Worm (Caenorhabditis elegans): Measurements from ENCODE around the gene F09E5.7.

F09E5.7 gene

ce11 chrII:5332345-5333124, 19.4 kb upstream of the F09E5.7 start:
- TF ChIP-seq pros-1 (tag; optimal IDR thresholded peaks at IDR 0.05) (no peak), nhr-11 (tag; optimal IDR thresholded peaks at IDR 0.05) (no peak), C38D4.7 (GFP tag; optimal IDR thresholded peaks at IDR 0.05) (no peak), elt-2 (tag; optimal IDR thresholded peaks at IDR 0.05) (peak; percentile 8), unc-42 (tag; optimal IDR thresholded peaks at IDR 0.05) (no peak), ceh-45 (GFP tag; IDR thresholded peaks at IDR 0.05) (no peak)

ce11 chrII:5333729-5334255, 18.1 kb upstream of the F09E5.7 start:
- TF ChIP-seq elt-2 (tag; optimal IDR thresholded peaks at IDR 0.05): peak; percentile 54
- no peak for TF ChIP-seq fkh-10 (GFP tag; optimal IDR thresholded peaks at IDR 0.05)

- TF ChIP-seq fax-1 (tag; optimal IDR thresholded peaks at IDR 0.05): no peak
- TF ChIP-seq ttx-3 (tag; optimal IDR thresholded peaks at IDR 0.05): no peak
- no peak for TF ChIP-seq hlh-8 (tag; optimal IDR thresholded peaks at IDR 0.05)
- no peak for TF ChIP-seq Y22D7AL.16 (tag; optimal IDR thresholded peaks at IDR 0.05)
- no peak for TF ChIP-seq ceh-6 (GFP tag; optimal IDR thresholded peaks at IDR 0.05)
- no peak for TF ChIP-seq ceh-9 (tag; optimal IDR thresholded peaks at IDR 0.05)
- TF ChIP-seq pqm-1 (tag; optimal IDR thresholded peaks at IDR 0.05): no peak
- TF ChIP-seq C08G9.2 (tag; optimal IDR thresholded peaks at IDR 0.05): no peak
- no peak for TF ChIP-seq nfya-1 (tag; optimal IDR thresholded peaks at IDR 0.05)
- TF ChIP-seq ceh-31 (tag; optimal IDR thresholded peaks at IDR 0.05): no peak
- no peak for TF ChIP-seq nhr-11 (tag; optimal IDR thresholded peaks at IDR 0.05)
- no peak for TF ChIP-seq ama-1 (optimal IDR thresholded peaks at IDR 0.05)
- TF ChIP-seq madf-2 (tag; optimal IDR thresholded peaks at IDR 0.05): no peak
Measured at ce11 chrII:5334628-5335027, 17.3 kb upstream of the F09E5.7 start.

ce11 chrII:5335370-5336034, 16.4 kb upstream of the F09E5.7 start:
- TF ChIP-seq madf-2 (tag; optimal IDR thresholded peaks at IDR 0.05): no peak
- TF ChIP-seq eyg-1 (tag; optimal IDR thresholded peaks at IDR 0.05): no peak
- no peak for TF ChIP-seq lim-6 (tag; optimal IDR thresholded peaks at IDR 0.05)
- no peak for TF ChIP-seq pha-2 (tag; optimal IDR thresholded peaks at IDR 0.05)
- TF ChIP-seq nhr-11 (tag; optimal IDR thresholded peaks at IDR 0.05): no peak
- TF ChIP-seq sox-4 (tag; optimal IDR thresholded peaks at IDR 0.05): no peak
- no peak for TF ChIP-seq sdc-2 (tag; optimal IDR thresholded peaks at IDR 0.05)
- TF ChIP-seq ahr-1 (tag; optimal IDR thresholded peaks at IDR 0.05): no peak
- TF ChIP-seq hlh-6 (tag; optimal IDR thresholded peaks at IDR 0.05): no peak
- TF ChIP-seq hlh-13 (GFP tag; optimal IDR thresholded peaks at IDR 0.05): no peak
- TF ChIP-seq ceh-30 (tag; optimal IDR thresholded peaks at IDR 0.05): no peak
- no peak for TF ChIP-seq hlh-8 (tag; optimal IDR thresholded peaks at IDR 0.05)
- TF ChIP-seq ceh-18 (tag; optimal IDR thresholded peaks at IDR 0.05): no peak
- TF ChIP-seq ets-4 (tag; optimal IDR thresholded peaks at IDR 0.05): no peak
- TF ChIP-seq pha-4 (tag; optimal IDR thresholded peaks at IDR 0.05): no peak

- TF ChIP-seq pros-1 (tag; optimal IDR thresholded peaks at IDR 0.05) (no peak), ceh-22 (tag; optimal IDR thresholded peaks at IDR 0.05) (no peak), K02D7.2 (tag; optimal IDR thresholded peaks at IDR 0.05) (no peak), dve-1 (tag; optimal IDR thresholded peaks at IDR 0.05) (no peak), F13H6.1 (tag; optimal IDR thresholded peaks at IDR 0.05) (peak; percentile 16), ahr-1 (tag; optimal IDR thresholded peaks at IDR 0.05) (no peak), ceh-6 (GFP tag; optimal IDR thresholded peaks at IDR 0.05) (no peak), ceh-45 (GFP tag; IDR thresholded peaks at IDR 0.05) (no peak), hlh-8 (tag; optimal IDR thresholded peaks at IDR 0.05) (no peak), fkh-6 (tag; optimal IDR thresholded peaks at IDR 0.05) (no peak), fkh-10 (GFP tag; optimal IDR thresholded peaks at IDR 0.05) (no peak), dmd-4 (tag; optimal IDR thresholded peaks at IDR 0.05; ENCODE audit: borderline replicate concordance) (no peak), ceh-48 (tag; optimal IDR thresholded peaks at IDR 0.05) (peak; percentile 74), ama-1 (optimal IDR thresholded peaks at IDR 0.05) (no peak), K09A11.1 (tag; optimal IDR thresholded peaks at IDR 0.05; ENCODE audit: insufficient read depth) (no peak), hlh-6 (tag; optimal IDR thresholded peaks at IDR 0.05) (peak; percentile 57), ceh-31 (tag; optimal IDR thresholded peaks at IDR 0.05) (peak; percentile 76), nfya-1 (tag; optimal IDR thresholded peaks at IDR 0.05) (peak; percentile 66), ceh-14 (tag; optimal IDR thresholded peaks at IDR 0.05) (peak; percentile 24), ceh-2 (tag; optimal IDR thresholded peaks at IDR 0.05) (no peak), C38D4.7 (GFP tag; optimal IDR thresholded peaks at IDR 0.05) (no peak), sox-4 (tag; optimal IDR thresholded peaks at IDR 0.05) (no peak), nhr-11 (tag; optimal IDR thresholded peaks at IDR 0.05) (no peak), Y22D7AL.16 (tag; optimal IDR thresholded peaks at IDR 0.05) (no peak)
Measured at ce11 chrII:5336035-5336376, 15.9 kb upstream of the F09E5.7 start.
